Worm (Caenorhabditis elegans): Measurements from ENCODE around the gene C50D2.7.

ce11 chrII:73329-73728 is 21.7 kb downstream of the C50D2.7 start:
- TF ChIP-seq egrh-3 (GFP tag; IDR thresholded peaks at IDR 0.05) (no peak), pbrm-1 (GFP tag; IDR thresholded peaks at IDR 0.05) (no peak)

Measured in whole organism, young adult.